Worm (Caenorhabditis elegans) whole organism, mixed stage, embryonic: ENCODE results near the gene B0222.15.

Experiments used
- lin-13 ChIP-seq: fragments of 150-350 bp; optimal IDR thresholded peaks from 2 replicates; lab custom pipeline; 2014; ENCODE audit warnings: missing biosample characterization, missing genetic modification characterization
- mep-1 ChIP-seq: fragments of 150-350 bp; optimal IDR thresholded peaks from 2 replicates; lab custom pipeline; 2017; ENCODE audit warnings: missing biosample characterization, missing genetic modification reagents, missing genetic modification characterization, inconsistent platforms
- nhr-28 ChIP-seq: fragments of 150-350 bp; optimal IDR thresholded peaks from 2 replicates; lab custom pipeline; 2014; ENCODE audit warnings: missing biosample characterization, missing genetic modification characterization
- nhr-76 ChIP-seq: sonication (generic microtip); optimal IDR thresholded peaks from 2 replicates; lab custom pipeline; 2017; ENCODE audit warnings: missing biosample characterization, missing genetic modification characterization
- unc-62 ChIP-seq: fragments of 150-350 bp; optimal IDR thresholded peaks from 2 replicates; lab custom pipeline; 2014; ENCODE audit warnings: missing biosample characterization, missing genetic modification reagents, missing genetic modification characterization

DNA sequence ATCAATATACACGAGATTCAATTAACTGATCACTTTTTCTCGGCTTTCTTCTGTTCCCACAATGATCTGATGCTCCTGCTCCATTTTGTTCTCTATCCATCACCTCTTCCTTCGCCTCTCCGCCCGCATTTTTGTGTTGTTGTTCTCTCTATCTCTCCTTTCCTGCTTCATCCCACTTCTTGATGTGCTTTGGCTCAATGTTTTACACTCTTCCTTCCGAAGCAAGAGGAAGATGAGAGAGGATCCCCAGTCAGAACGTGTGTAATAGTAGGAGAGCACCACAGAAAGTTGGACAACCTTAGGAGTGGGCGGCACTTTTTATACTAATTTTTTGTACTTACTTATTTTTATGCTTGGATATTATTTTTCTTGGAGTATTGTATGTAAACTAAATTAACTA lies 44.6 kb downstream of the B0222.15 start:
- TF ChIP-seq mep-1 (tag; lab: Kevin White, UChicago): no peak
- TF ChIP-seq nhr-76 (tag; lab: Kevin White, UChicago): no peak
- no peak for TF ChIP-seq nhr-28 (tag; lab: Kevin White, UChicago)
- TF ChIP-seq lin-13 (tag; lab: Kevin White, UChicago): no peak
- no peak for TF ChIP-seq unc-62 (GFP tag; lab: Kevin White, UChicago)
